Worm (Caenorhabditis elegans): Measurements from ENCODE around the gene clec-215.

Gene clec-215

DNA sequence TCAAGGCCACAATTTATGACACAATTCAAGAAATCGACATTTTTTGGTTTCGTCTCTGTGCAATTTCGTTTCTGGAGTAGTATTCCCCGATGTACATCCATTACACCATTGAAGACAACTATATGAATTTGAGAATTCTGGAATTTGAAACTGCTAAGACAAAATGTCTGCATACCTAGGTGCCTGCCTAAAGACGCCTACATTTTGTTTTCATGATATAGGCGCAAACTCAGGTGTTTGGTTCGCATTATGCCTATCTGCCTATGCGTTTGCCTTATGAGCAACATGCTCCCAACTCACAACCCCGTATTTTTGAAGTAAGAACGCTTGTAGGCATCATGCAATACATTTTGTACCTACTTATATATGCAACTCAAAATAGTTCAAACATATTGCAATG lies 41.2 kb upstream of the clec-215 start, which contains the start of gene F19F10.14:
F19F10.14 (minus strand) TSS at position 101 of the 400 bp plus-strand sequence.
- TF ChIP-seq R02D3.7 (tag; optimal IDR thresholded peaks at IDR 0.05) (no peak), dmd-9 (GFP tag; IDR thresholded peaks at IDR 0.05) (no peak), F10B5.3 (tag; optimal IDR thresholded peaks at IDR 0.05) (no peak), egl-27 (tag; optimal IDR thresholded peaks at IDR 0.05) (no peak)

ce11 chrV:7575563-7575962 lies 36.6 kb upstream of the clec-215 start, which contains the start of the genes snu-66 and ints-9:
snu-66 (minus strand) TSS chrV:7575670.
ints-9 (plus strand) TSS chrV:7575802.
- peak; percentile 8 for TF ChIP-seq nhr-48 (tag; optimal IDR thresholded peaks at IDR 0.05)
- TF ChIP-seq T26A8.4 (GFP tag; IDR thresholded peaks at IDR 0.05): peak; percentile 21; the same call in 1 of the 2 replicates
- 0 out of 2 replicates have a peak, but pooled peaks have one; percentile 48 for TF ChIP-seq dmd-9 (GFP tag; IDR thresholded peaks at IDR 0.05)
- TF ChIP-seq rbr-2 (tag; optimal IDR thresholded peaks at IDR 0.05): peak; percentile 55
- TF ChIP-seq unc-130 (GFP tag; optimal IDR thresholded peaks at IDR 0.05): no peak
- peak; percentile 16 for TF ChIP-seq nhr-102 (tag; optimal IDR thresholded peaks at IDR 0.05)
- TF ChIP-seq hmg-1.1 (GFP tag; IDR thresholded peaks at IDR 0.05): 0 out of 2 replicates have a peak, but pooled peaks have one; percentile 29
- TF ChIP-seq dpl-1 (GFP tag; optimal IDR thresholded peaks at IDR 0.05): peak; percentile 78
- no peak for TF ChIP-seq fkh-10 (GFP tag; optimal IDR thresholded peaks at IDR 0.05)
- 0 out of 2 replicates have a peak, but pooled peaks have one; percentile 21 for TF ChIP-seq dmd-6 (GFP tag; IDR thresholded peaks at IDR 0.05)
- TF ChIP-seq ceh-62 (tag; optimal IDR thresholded peaks at IDR 0.05): no peak
- TF ChIP-seq mep-1 (tag; optimal IDR thresholded peaks at IDR 0.05): peak; percentile 62
- no peak for TF ChIP-seq nhr-41 (GFP tag; IDR thresholded peaks at IDR 0.05)
- no peak for TF ChIP-seq cey-2 (tag; optimal IDR thresholded peaks at IDR 0.05; ENCODE audit: borderline replicate concordance, insufficient read depth)
- no peak for TF ChIP-seq egl-43 (GFP tag; IDR thresholded peaks at IDR 0.05)
- peak; percentile 85 for TF ChIP-seq lin-38 (GFP tag; IDR thresholded peaks at IDR 0.05)
- peak; percentile 81 for TF ChIP-seq mes-2 (tag; optimal IDR thresholded peaks at IDR 0.05; ENCODE audit: poor library complexity, severe bottlenecking)
- no peak for TF ChIP-seq lim-7 (GFP tag; IDR thresholded peaks at IDR 0.05)
- peak in 1 of 2 experiments; percentile 86 for TF ChIP-seq lsy-2 (tag; optimal IDR thresholded peaks at IDR 0.05)
- peak; percentile 52 for TF ChIP-seq dve-1 (tag; optimal IDR thresholded peaks at IDR 0.05; ENCODE audit: insufficient read depth)

DNA sequence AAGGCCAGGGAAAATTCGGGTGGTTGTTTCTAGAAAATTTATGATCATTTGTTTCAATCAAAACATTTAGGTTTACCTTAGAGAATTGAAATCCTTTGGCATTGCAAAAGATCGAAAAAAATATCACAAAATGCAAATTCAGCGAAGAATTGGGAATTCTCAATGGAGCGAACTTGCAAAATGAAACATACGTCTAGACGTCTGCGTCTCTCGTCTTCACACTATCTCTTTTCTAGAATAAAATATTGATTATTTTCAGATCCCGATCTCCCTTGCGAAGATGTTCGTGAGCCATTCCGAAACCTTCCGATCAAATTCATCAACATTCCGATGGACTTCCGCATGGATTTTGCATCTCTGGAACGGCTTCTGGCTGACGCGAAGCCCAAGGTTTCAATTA lies 31.8 kb upstream of the clec-215 start, which contains the start of gene ets-6:
ets-6 (minus strand) TSS at position 169 of the 400 bp plus-strand sequence.
- TF ChIP-seq spr-3 (GFP tag; optimal IDR thresholded peaks at IDR 0.05) (no peak), ceh-28 (tag; optimal IDR thresholded peaks at IDR 0.05) (peak; percentile 45), madf-9 (GFP tag; conservative IDR thresholded peaks at IDR 0.05) (no peak), rbr-2 (tag; optimal IDR thresholded peaks at IDR 0.05) (peak; percentile 41), pqm-1 (tag; optimal IDR thresholded peaks at IDR 0.05) (no peak), ceh-44 (GFP tag; IDR thresholded peaks at IDR 0.05) (peak; percentile 38; the same call in 1 of the 2 replicates), dpl-1 (GFP tag; optimal IDR thresholded peaks at IDR 0.05) (peak; percentile 36), hlh-30 (tag; optimal IDR thresholded peaks at IDR 0.05; ENCODE audit: insufficient read depth) (no peak), lin-39 (tag; optimal IDR thresholded peaks at IDR 0.05) (no peak), aha-1 (tag) (peak; percentile 2), mes-2 (tag; optimal IDR thresholded peaks at IDR 0.05; ENCODE audit: poor library complexity, severe bottlenecking) (peak; percentile 67), ceh-82 (tag; optimal IDR thresholded peaks at IDR 0.05) (no peak), lin-38 (GFP tag; IDR thresholded peaks at IDR 0.05) (peak; percentile 96), ztf-11 (tag; optimal IDR thresholded peaks at IDR 0.05) (no peak), mep-1 (tag; optimal IDR thresholded peaks at IDR 0.05) (peak; percentile 52), daf-12 (tag; optimal IDR thresholded peaks at IDR 0.05) (no peak), hmg-1.1 (GFP tag; IDR thresholded peaks at IDR 0.05) (no peak), F26F4.8 (GFP tag; conservative IDR thresholded peaks at IDR 0.05) (no peak), lsy-2 (tag; optimal IDR thresholded peaks at IDR 0.05) (peak in 1 of 2 experiments; percentile 77), lir-3 (tag; optimal IDR thresholded peaks at IDR 0.05) (no peak), ZK337.2 (GFP tag; IDR thresholded peaks at IDR 0.05) (no peak), dve-1 (tag; optimal IDR thresholded peaks at IDR 0.05; ENCODE audit: insufficient read depth) (peak; percentile 20), jun-1 (tag; optimal IDR thresholded peaks at IDR 0.05) (no peak), zfp-3 (GFP tag; conservative IDR thresholded peaks at IDR 0.05) (no peak), nhr-41 (GFP tag; IDR thresholded peaks at IDR 0.05) (no peak), unc-62 (GFP tag; optimal IDR thresholded peaks at IDR 0.05 in 1 of 2) (peak in 1 of 2 experiments; percentile 65), unc-62 (tag; optimal IDR thresholded peaks at IDR 0.05) (no peak)
